Fruit fly (Drosophila melanogaster): ENCODE results near the gene comm3.

comm3 gene

DNA sequence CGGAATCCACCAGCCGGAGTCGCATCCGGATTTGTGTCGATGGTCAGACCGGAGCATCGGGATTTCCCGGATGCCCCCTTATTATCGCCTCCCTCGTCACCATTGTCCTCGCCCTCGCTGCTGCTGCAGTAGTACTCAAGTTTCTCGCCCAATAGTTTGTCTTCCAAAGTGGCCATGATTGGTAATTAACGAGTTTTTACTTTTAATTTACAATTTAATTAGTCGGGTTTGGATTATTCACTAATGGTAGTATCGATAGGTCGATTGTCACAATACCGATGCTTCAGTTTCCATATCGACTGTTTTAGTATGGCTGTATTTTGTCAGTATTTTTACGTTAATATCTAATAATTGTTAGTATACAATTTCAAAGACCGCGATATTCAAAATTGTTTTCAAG, 37.5 kb downstream of the comm3 start, which contains the start of gene CG7650 (continued):
- TF ChIP-seq nau (GFP tag; optimal IDR thresholded peaks at IDR 0.05) (no peak), vvl (GFP tag; IDR thresholded peaks at IDR 0.05) (peak; percentile 29; the same call in 1 of the 2 replicates), Nf-YB (GFP tag; optimal IDR thresholded peaks at IDR 0.05) (no peak), sim (GFP tag; IDR thresholded peaks at IDR 0.05) (no peak), ap (GFP tag; IDR thresholded peaks at IDR 0.05) (no peak), CG16779 (GFP tag; IDR thresholded peaks at IDR 0.05) (no peak), Doc2 (GFP tag; IDR thresholded peaks at IDR 0.05) (no peak), CG9876 (GFP tag; optimal IDR thresholded peaks at IDR 0.05) (no peak), Fer1 (GFP tag; optimal IDR thresholded peaks at IDR 0.05) (peak; percentile 16), CG1602 (GFP tag; optimal IDR thresholded peaks at IDR 0.05) (no peak), Hr3 (GFP tag; optimal IDR thresholded peaks at IDR 0.05) (no peak), CG9817 (tag; optimal IDR thresholded peaks at IDR 0.05) (no peak), Xbp1 (GFP tag; optimal IDR thresholded peaks at IDR 0.05) (no peak), CG17328 (GFP tag; IDR thresholded peaks at IDR 0.05) (no peak), CG11695 (GFP tag; IDR thresholded peaks at IDR 0.05) (no peak), lab (GFP tag; optimal IDR thresholded peaks at IDR 0.05) (no peak), lbe (GFP tag; optimal IDR thresholded peaks at IDR 0.05) (peak; percentile 6), CG12104 (GFP tag; optimal IDR thresholded peaks at IDR 0.05) (no peak), wdn (GFP tag; IDR thresholded peaks at IDR 0.05) (no peak), CG1024 (GFP tag; IDR thresholded peaks at IDR 0.05) (no peak), CG7786 (GFP tag; optimal IDR thresholded peaks at IDR 0.05) (no peak), mirr (GFP tag; optimal IDR thresholded peaks at IDR 0.05) (no peak), CG13123 (GFP tag; optimal IDR thresholded peaks at IDR 0.05) (no peak), slp2 (GFP tag; optimal IDR thresholded peaks at IDR 0.05) (peak; percentile 3), CG5245 (GFP tag; optimal IDR thresholded peaks at IDR 0.05) (no peak), CG6175 (GFP tag; IDR thresholded peaks at IDR 0.05) (no peak), CG3995 (GFP tag; optimal IDR thresholded peaks at IDR 0.05) (no peak), ind (GFP tag; optimal IDR thresholded peaks at IDR 0.05) (no peak), CrebB (tag; optimal IDR thresholded peaks at IDR 0.05) (no peak), CG34376 (GFP tag; optimal IDR thresholded peaks at IDR 0.05) (no peak), Bteb2 (GFP tag; optimal IDR thresholded peaks at IDR 0.05) (no peak), bowl (GFP tag; IDR thresholded peaks at IDR 0.05) (no peak), ci (GFP tag; IDR thresholded peaks at IDR 0.05) (no peak), CG10462 (GFP tag; optimal IDR thresholded peaks at IDR 0.05) (no peak), gro (GFP tag; optimal IDR thresholded peaks at IDR 0.05) (no peak), pita (GFP tag; optimal IDR thresholded peaks at IDR 0.05) (no peak), Ada2b (GFP tag; IDR thresholded peaks at IDR 0.05) (no peak), CG6683 (GFP tag; optimal IDR thresholded peaks at IDR 0.05) (no peak), gfzf (GFP tag; optimal IDR thresholded peaks at IDR 0.05) (peak; percentile 66), pan (optimal IDR thresholded peaks at IDR 0.05) (no peak), pan (GFP tag; optimal IDR thresholded peaks at IDR 0.05 in 1 of 2, IDR thresholded peaks at IDR 0.05 in 1 of 2) (no peak), CG17612 (GFP tag; IDR thresholded peaks at IDR 0.05) (no peak), Hand (GFP tag; optimal IDR thresholded peaks at IDR 0.05) (no peak), slbo (GFP tag; IDR thresholded peaks at IDR 0.05) (no peak), so (GFP tag; IDR thresholded peaks at IDR 0.05) (no peak), CG17186 (GFP tag; optimal IDR thresholded peaks at IDR 0.05) (no peak), Dref (GFP tag; IDR thresholded peaks at IDR 0.05) (peak; percentile 91), ase (GFP tag; IDR thresholded peaks at IDR 0.05) (no peak), CG4854 (GFP tag; optimal IDR thresholded peaks at IDR 0.05) (no peak), row (GFP tag; IDR thresholded peaks at IDR 0.05) (no peak), Atf-2 (GFP tag; optimal IDR thresholded peaks at IDR 0.05) (no peak), Aef1 (GFP tag; IDR thresholded peaks at IDR 0.05) (no peak), B-H1 (GFP tag; IDR thresholded peaks at IDR 0.05) (no peak)
